ENCODE assay signal across 1 fruit fly cellular context in the genomic region with DNA sequence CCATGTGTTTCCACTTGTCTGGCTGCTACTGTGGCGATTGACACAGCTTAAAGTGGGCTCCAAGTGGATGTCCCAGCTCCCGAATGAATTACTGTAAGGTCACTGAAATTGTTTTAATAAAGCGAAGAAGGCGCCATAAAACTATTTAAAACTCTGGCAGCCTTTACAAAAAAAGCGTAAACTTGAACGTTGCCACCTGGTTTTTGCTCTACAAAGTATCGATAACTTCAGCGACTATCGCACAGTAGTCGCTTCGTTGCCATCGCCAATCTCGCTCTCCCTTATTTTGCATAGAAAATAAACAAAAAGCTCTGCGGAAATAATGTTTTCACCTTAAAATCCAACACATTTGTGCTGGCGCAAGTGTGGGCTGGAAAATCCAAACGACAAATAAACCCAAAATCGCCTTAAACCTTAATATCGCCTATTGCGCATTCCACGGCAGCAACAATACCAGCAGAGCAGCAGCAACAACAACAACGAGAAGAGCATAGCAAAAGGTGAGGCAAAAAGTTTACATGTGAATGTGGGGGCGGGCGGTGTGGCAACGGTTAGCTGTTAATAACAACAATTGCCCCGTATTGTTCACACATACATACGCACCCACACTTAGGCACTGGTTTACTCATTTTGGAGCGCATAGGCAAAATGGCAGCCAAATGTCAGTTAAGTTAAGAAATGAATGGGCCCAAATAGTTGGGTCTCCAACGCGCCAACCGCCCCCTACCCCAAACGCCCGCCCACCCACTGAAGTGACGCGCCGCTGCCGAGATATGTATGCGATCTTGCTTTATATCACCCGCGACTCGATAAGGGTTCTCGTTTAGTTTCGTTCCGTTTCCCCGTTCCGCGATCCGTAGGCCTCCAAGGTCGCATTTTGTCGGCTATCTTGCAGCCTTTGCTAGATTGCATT.
TF ChIP-seq lines count a peak whose summit lies in the region.

A gene (plus strand): TSS at position 237 of the 913 bp plus-strand sequence.

TF ChIP-seq in whole organism, embryonic, 481 proteins besides CTCF, POLR2A, EP300 and RAD21 (continued from another document):
- TF ChIP-seq CG8944 (GFP tag; optimal IDR thresholded peaks at IDR 0.05; lab: Kevin White, UChicago): peak; percentile 6
- TF ChIP-seq Rx (GFP tag; IDR thresholded peaks at IDR 0.05; lab: Robert Waterston, UW): no peak
- no peak for TF ChIP-seq Drgx (GFP tag; IDR thresholded peaks at IDR 0.05; lab: Robert Waterston, UW)
- no peak for TF ChIP-seq CG10959 (GFP tag; IDR thresholded peaks at IDR 0.05; lab: Robert Waterston, UW)
- TF ChIP-seq hkb (optimal IDR thresholded peaks at IDR 0.05; lab: Kevin White, UChicago): no peak
- peak; percentile 32; the same call in 1 of the 2 replicates for TF ChIP-seq hkb (GFP tag; IDR thresholded peaks at IDR 0.05; lab: Robert Waterston, UW)
- peak; percentile 86 for TF ChIP-seq Doc3 (GFP tag; IDR thresholded peaks at IDR 0.05; lab: Robert Waterston, UW; ENCODE audit: partially characterized antibody)
- TF ChIP-seq emc (GFP tag; optimal IDR thresholded peaks at IDR 0.05; lab: Kevin White, UChicago): no peak
- no peak for TF ChIP-seq CG14710 (tag; optimal IDR thresholded peaks at IDR 0.05; lab: Kevin White, UChicago)
- TF ChIP-seq ftz-f1 (GFP tag; optimal IDR thresholded peaks at IDR 0.05; lab: Kevin White, UChicago): peak; percentile 47
- TF ChIP-seq cad (GFP tag; optimal IDR thresholded peaks at IDR 0.05; lab: Kevin White, UChicago): no peak
- TF ChIP-seq CG34224 (GFP tag; IDR thresholded peaks at IDR 0.05; lab: Robert Waterston, UW; ENCODE audit: partially characterized antibody): peak; percentile 84
- TF ChIP-seq jigr1 (GFP tag; IDR thresholded peaks at IDR 0.05; lab: Robert Waterston, UW): no peak
- TF ChIP-seq bcd (GFP tag; optimal IDR thresholded peaks at IDR 0.05; lab: Kevin White, UChicago): no peak
- no peak for TF ChIP-seq CG1233 (GFP tag; optimal IDR thresholded peaks at IDR 0.05; lab: Kevin White, UChicago)
- TF ChIP-seq YL-1 (GFP tag; optimal IDR thresholded peaks at IDR 0.05; lab: Kevin White, UChicago): peak; percentile 83
- no peak for TF ChIP-seq NC2α (GFP tag; optimal IDR thresholded peaks at IDR 0.05; lab: Kevin White, UChicago)
- no peak for TF ChIP-seq CG6683 (GFP tag; optimal IDR thresholded peaks at IDR 0.05; lab: Kevin White, UChicago)
- no peak for TF ChIP-seq ems (GFP tag; optimal IDR thresholded peaks at IDR 0.05; lab: Kevin White, UChicago)
- TF ChIP-seq Side (GFP tag; optimal IDR thresholded peaks at IDR 0.05; lab: Kevin White, UChicago): no peak
- peak; percentile 72 for TF ChIP-seq zen2 (GFP tag; IDR thresholded peaks at IDR 0.05; lab: Robert Waterston, UW; ENCODE audit: partially characterized antibody)
- no peak for TF ChIP-seq Atf-2 (GFP tag; optimal IDR thresholded peaks at IDR 0.05; lab: Kevin White, UChicago)
- no peak for TF ChIP-seq CG17912 (GFP tag; optimal IDR thresholded peaks at IDR 0.05; lab: Kevin White, UChicago)
- no peak for TF ChIP-seq fd96Cb (tag; optimal IDR thresholded peaks at IDR 0.05; lab: Kevin White, UChicago)
- TF ChIP-seq peb (GFP tag; IDR thresholded peaks at IDR 0.05; lab: Robert Waterston, UW): no peak
- TF ChIP-seq CG18764 (GFP tag; optimal IDR thresholded peaks at IDR 0.05; lab: Kevin White, UChicago): no peak
- TF ChIP-seq CG12942 (GFP tag; optimal IDR thresholded peaks at IDR 0.05; lab: Kevin White, UChicago): no peak
- TF ChIP-seq CG12391 (tag; optimal IDR thresholded peaks at IDR 0.05; lab: Kevin White, UChicago): no peak
- TF ChIP-seq al (GFP tag; IDR thresholded peaks at IDR 0.05; lab: Robert Waterston, UW): no peak
- peak in 1 of 2 experiments; percentile 61 for TF ChIP-seq Trl (optimal IDR thresholded peaks at IDR 0.05; lab: Kevin White, UChicago)
- no peak for TF ChIP-seq Trl (GFP tag; optimal IDR thresholded peaks at IDR 0.05; lab: Kevin White, UChicago)
- TF ChIP-seq CG7963 (GFP tag; IDR thresholded peaks at IDR 0.05; lab: Robert Waterston, UW; ENCODE audit: partially characterized antibody): peak; percentile 68; the same call in 2 of the 3 replicates
- TF ChIP-seq CG8478 (optimal IDR thresholded peaks at IDR 0.05; lab: Kevin White, UChicago): no peak
- TF ChIP-seq dan (GFP tag; IDR thresholded peaks at IDR 0.05; lab: Robert Waterston, UW): no peak
- TF ChIP-seq pzg (GFP tag; optimal IDR thresholded peaks at IDR 0.05; lab: Kevin White, UChicago): peak; percentile 86
- no peak for TF ChIP-seq Bteb2 (GFP tag; optimal IDR thresholded peaks at IDR 0.05; lab: Kevin White, UChicago)
- TF ChIP-seq nerfin-2 (GFP tag; IDR thresholded peaks at IDR 0.05; lab: Robert Waterston, UW; ENCODE audit: partially characterized antibody): peak; percentile 53; the same call in 1 of the 2 replicates
- TF ChIP-seq Hr3 (GFP tag; optimal IDR thresholded peaks at IDR 0.05; lab: Kevin White, UChicago): no peak
- TF ChIP-seq tin (GFP tag; optimal IDR thresholded peaks at IDR 0.05; lab: Kevin White, UChicago): no peak
- peak; percentile 81 for TF ChIP-seq sna (GFP tag; IDR thresholded peaks at IDR 0.05; lab: Robert Waterston, UW; ENCODE audit: partially characterized antibody)
- TF ChIP-seq Hr78 (GFP tag; optimal IDR thresholded peaks at IDR 0.05; lab: Kevin White, UChicago): peak in 1 of 2 experiments; percentile 23
- peak; percentile 57 for TF ChIP-seq MBD-R2 (GFP tag; IDR thresholded peaks at IDR 0.05; lab: Robert Waterston, UW)
- TF ChIP-seq mam (GFP tag; optimal IDR thresholded peaks at IDR 0.05; lab: Kevin White, UChicago): peak; percentile 13
- TF ChIP-seq CG7745 (tag; optimal IDR thresholded peaks at IDR 0.05; lab: Kevin White, UChicago): no peak
- no peak for TF ChIP-seq CG17359 (tag; optimal IDR thresholded peaks at IDR 0.05; lab: Kevin White, UChicago)
- no peak for TF ChIP-seq stc (GFP tag; IDR thresholded peaks at IDR 0.05; lab: Robert Waterston, UW)
- TF ChIP-seq usp (GFP tag; optimal IDR thresholded peaks at IDR 0.05; lab: Kevin White, UChicago): no peak
- peak; percentile 90 for TF ChIP-seq Dref (GFP tag; IDR thresholded peaks at IDR 0.05; lab: Robert Waterston, UW)
- TF ChIP-seq CG17829 (tag; optimal IDR thresholded peaks at IDR 0.05; lab: Kevin White, UChicago): peak; percentile 13
- TF ChIP-seq kay (GFP tag; optimal IDR thresholded peaks at IDR 0.05; lab: Kevin White, UChicago): no peak
- no peak for TF ChIP-seq Gug (GFP tag; IDR thresholded peaks at IDR 0.05; lab: Robert Waterston, UW)
- no peak for TF ChIP-seq fd102C (GFP tag; optimal IDR thresholded peaks at IDR 0.05; lab: Kevin White, UChicago)
- TF ChIP-seq insv (GFP tag; optimal IDR thresholded peaks at IDR 0.05; lab: Kevin White, UChicago): no peak
- no peak for TF ChIP-seq Max (GFP tag; optimal IDR thresholded peaks at IDR 0.05; lab: Kevin White, UChicago)
- no peak for TF ChIP-seq gcm2 (GFP tag; optimal IDR thresholded peaks at IDR 0.05; lab: Kevin White, UChicago)
